Worm (Caenorhabditis elegans) whole organism, L2 larva: Measurements from ENCODE around the gene ttbk-7.
"Not testable (repeated sequence)": the region's sequence is repeated elsewhere in the genome, so short reads cannot be mapped to it uniquely, and the experiment has no call there.

Source experiments
- R02D3.7 ChIP-seq: fragments of 150-350 bp; optimal IDR thresholded peaks from 2 replicates; lab custom pipeline; 2014; ENCODE audit warnings: missing biosample characterization, missing genetic modification characterization
- ZK546.5 ChIP-seq: sonication (generic microtip); optimal IDR thresholded peaks from 2 replicates; lab custom pipeline; 2017; ENCODE audit warnings: missing biosample characterization, missing genetic modification characterization
- alr-1 ChIP-seq: fragments of 150-350 bp; optimal IDR thresholded peaks from 2 replicates; lab custom pipeline; 2014; ENCODE audit warnings: missing biosample characterization, missing genetic modification characterization
- ama-1 ChIP-seq: fragments of 150-350 bp; optimal IDR thresholded peaks from 2 replicates; lab custom pipeline; 2018; ENCODE audit warnings: inconsistent platforms
- blmp-1 ChIP-seq: sonication (generic microtip); optimal IDR thresholded peaks from 2 replicates; lab custom pipeline; 2017; ENCODE audit warnings: missing genetic modification characterization, mild to moderate bottlenecking, missing compliant biosample characterization, antibody characterized with exemption, moderate library complexity; ENCODE audit not compliant: insufficient read depth
- ceh-16 ChIP-seq: fragments of 150-350 bp; optimal IDR thresholded peaks from 2 replicates; lab custom pipeline; 2014; ENCODE audit warnings: missing biosample characterization, missing genetic modification characterization
- ceh-82 ChIP-seq: fragments of 150-350 bp; optimal IDR thresholded peaks from 2 replicates; lab custom pipeline; 2014; ENCODE audit warnings: missing biosample characterization, missing genetic modification characterization
- crh-2 ChIP-seq: sonication (generic microtip); optimal IDR thresholded peaks from 2 replicates; lab custom pipeline; 2017; ENCODE audit warnings: missing biosample characterization, missing genetic modification characterization
- egl-27 ChIP-seq: sonication (generic microtip); optimal IDR thresholded peaks from 3 replicates; lab custom pipeline; 2017; ENCODE audit warnings: missing biosample characterization, missing genetic modification reagents, missing genetic modification characterization
- elt-3 ChIP-seq: sonication (generic microtip); optimal IDR thresholded peaks from 2 replicates; lab custom pipeline; 2017; ENCODE audit warnings: missing biosample characterization, missing genetic modification characterization
- fos-1 ChIP-seq: fragments of 150-350 bp; optimal IDR thresholded peaks from 2 replicates; lab custom pipeline; 2014; ENCODE audit warnings: missing biosample characterization, missing genetic modification characterization
- gmeb-1 ChIP-seq: fragments of 150-350 bp; optimal IDR thresholded peaks from 2 replicates; lab custom pipeline; 2014; ENCODE audit warnings: missing biosample characterization, missing genetic modification characterization
- nhr-10 ChIP-seq: sonication (generic microtip); optimal IDR thresholded peaks from 2 replicates; lab custom pipeline; 2017; ENCODE audit warnings: missing biosample characterization, missing genetic modification characterization
- nhr-12 ChIP-seq: fragments of 150-350 bp; optimal IDR thresholded peaks from 2 replicates; lab custom pipeline; 2014; ENCODE audit warnings: missing biosample characterization, missing genetic modification characterization
- nhr-129 ChIP-seq: fragments of 150-350 bp; optimal IDR thresholded peaks from 2 replicates; lab custom pipeline; 2014; ENCODE audit warnings: missing biosample characterization, missing genetic modification characterization
- nhr-23 ChIP-seq: fragments of 150-350 bp; optimal IDR thresholded peaks from 2 replicates; lab custom pipeline; 2014; ENCODE audit warnings: missing biosample characterization, missing genetic modification reagents, missing genetic modification characterization
- nhr-25 ChIP-seq: fragments of 150-350 bp; sonication (generic microtip); optimal IDR thresholded peaks from 3 replicates; lab custom pipeline; 2014; ENCODE audit warnings: missing biosample characterization, missing genetic modification characterization
- nhr-6 ChIP-seq: fragments of 150-350 bp; optimal IDR thresholded peaks from 2 replicates; lab custom pipeline; 2014; ENCODE audit warnings: missing biosample characterization, missing genetic modification characterization
- nhr-77 ChIP-seq: fragments of 150-350 bp; optimal IDR thresholded peaks from 2 replicates; lab custom pipeline; 2014; ENCODE audit warnings: missing biosample characterization, missing genetic modification characterization
- sem-4 ChIP-seq: fragments of 150-350 bp; optimal IDR thresholded peaks from 2 replicates; lab custom pipeline; 2014; ENCODE audit warnings: missing biosample characterization, missing genetic modification reagents, missing genetic modification characterization
- sma-3 ChIP-seq: sonication (generic microtip); optimal IDR thresholded peaks from 2 replicates; lab custom pipeline; 2016; ENCODE audit warnings: missing genetic modification reagents, missing genetic modification characterization, missing compliant biosample characterization
- unc-39 ChIP-seq: fragments of 150-350 bp; optimal IDR thresholded peaks from 2 replicates; lab custom pipeline; 2014; ENCODE audit warnings: missing biosample characterization, missing genetic modification characterization
- unc-55 ChIP-seq: fragments of 150-350 bp; sonication (generic microtip); optimal IDR thresholded peaks from 3 replicates; lab custom pipeline; 2014; ENCODE audit warnings: missing biosample characterization, missing genetic modification reagents, missing genetic modification characterization
- ztf-11 ChIP-seq: sonication (generic microtip); optimal IDR thresholded peaks from 2 replicates; lab custom pipeline; 2017; ENCODE audit warnings: missing biosample characterization, missing genetic modification characterization

ttbk-7 gene

ce11 chrV:12869948-12870347, 25.7 kb downstream of the ttbk-7 start, which contains the start of gene T07F10.3 (continued):
- peak; percentile 59 for TF ChIP-seq egl-27 (tag; lab: Kevin White, UChicago)

- TF ChIP-seq nhr-25 (tag; lab: Kevin White, UChicago) (no peak), ceh-16 (tag; lab: Kevin White, UChicago) (no peak), nhr-77 (tag; lab: Kevin White, UChicago) (no peak), sem-4 (no peak), elt-3 (tag; lab: Kevin White, UChicago) (no peak), gmeb-1 (no peak), ztf-11 (tag; lab: Kevin White, UChicago) (no peak), nhr-10 (no peak), blmp-1 (tag; lab: Kevin White, UChicago) (no peak), R02D3.7 (tag; lab: Kevin White, UChicago) (no peak)
Measured at ce11 chrV:12867997-12868396, 27.7 kb downstream of the ttbk-7 start, which contains the start of gene nspg-1. nspg-1 (minus strand) TSS chrV:12868097.

- TF ChIP-seq R02D3.7 (tag; lab: Kevin White, UChicago); alr-1; crh-2 (tag; lab: Kevin White, UChicago): not testable (repeated sequence)
- TF ChIP-seq, all 48 proteins: peak for 0; not testable (repeated sequence) for 48
Measured at ce11 chrV:12865615-12866014, 30.1 kb downstream of the ttbk-7 start, which contains the start of gene T07F10.5. T07F10.5 (plus strand) TSS chrV:12865915.

- no peak for TF ChIP-seq elt-3 (tag; lab: Kevin White, UChicago)
- no peak for TF ChIP-seq ztf-11 (tag; lab: Kevin White, UChicago)
- no peak for TF ChIP-seq ama-1 (lab: Kevin White, UChicago)
Measured at ce11 chrV:12859144-12859543, 36.5 kb downstream of the ttbk-7 start, which contains the start of gene anp-1. anp-1 (plus strand) TSS chrV:12859444.

- TF ChIP-seq R02D3.7 (tag; lab: Kevin White, UChicago) (no peak), ZK546.5 (no peak)
Measured at ce11 chrV:12854766-12855165, 40.9 kb downstream of the ttbk-7 start, which contains the start of gene C44H9.7. C44H9.7 (minus strand) TSS chrV:12854866.

ce11 chrV:12852355-12852754, 43.3 kb downstream of the ttbk-7 start:
- TF ChIP-seq fos-1 (peak; percentile 8), nhr-23 (tag; lab: Kevin White, UChicago) (no peak)

ce11 chrV:12849736-12850135, 45.9 kb downstream of the ttbk-7 start, which contains the start of gene C44H9.5:
C44H9.5 (minus strand) TSS chrV:12849864.
- TF ChIP-seq elt-3 (tag; lab: Kevin White, UChicago) (no peak), fos-1 (peak; percentile 8)

- TF ChIP-seq fos-1 (peak; percentile 16), unc-55 (no peak), unc-39 (no peak)
Measured at ce11 chrV:12845247-12845646, 50.4 kb downstream of the ttbk-7 start, which contains the start of gene C44H9.6. C44H9.6 (minus strand) TSS chrV:12845347.

- TF ChIP-seq alr-1 (no peak), nhr-6 (tag; lab: Kevin White, UChicago) (no peak), sma-3 (GFP tag; lab: Kevin White, UChicago) (no peak), fos-1 (peak; percentile 65), nhr-12 (no peak), nhr-129 (tag; lab: Kevin White, UChicago) (no peak), ceh-82 (tag; lab: Kevin White, UChicago) (no peak), egl-27 (tag; lab: Kevin White, UChicago) (no peak), R02D3.7 (tag; lab: Kevin White, UChicago) (no peak)
Measured at ce11 chrV:12844748-12845147, 50.9 kb downstream of the ttbk-7 start.
